Fruit fly (Drosophila melanogaster) whole organism, embryonic: ENCODE data around the gene CG7379.
A peak's percentile ranks its signal among the peaks of the same experiment; 100 is the strongest.

Experiments
- Awh ChIP-seq: fragments of 200-800 bp; sonication (Bioruptor generic); IDR thresholded peaks from 2 replicates; pipeline ENCODE4, ENCODE4 v1.3.6; 2022; ENCODE audit warnings: missing biosample characterization, missing genetic modification characterization
- CG10366 ChIP-seq: fragments of 200-800 bp; sonication (Bioruptor generic); IDR thresholded peaks from 2 replicates; pipeline ENCODE4 v1.3.6; 2022; ENCODE audit warnings: missing biosample characterization, missing genetic modification characterization
- CG10431 ChIP-seq: fragments of 200-800 bp; sonication (Bioruptor generic); optimal IDR thresholded peaks from 3 replicates; lab custom pipeline; 2018; ENCODE audit warnings: missing biosample characterization, mild to moderate bottlenecking, missing genetic modification characterization
- CG11247 ChIP-seq: fragments of 200-800 bp; sonication (Bioruptor generic); IDR thresholded peaks from 2 replicates; pipeline ENCODE4 v1.3.6; 2022; ENCODE audit warnings: missing biosample characterization, missing genetic modification characterization
- CG12299 ChIP-seq: fragments of 200-800 bp; sonication (Bioruptor generic); optimal IDR thresholded peaks from 2 replicates; lab custom pipeline; 2018; ENCODE audit warnings: missing biosample characterization, mild to moderate bottlenecking, missing genetic modification characterization
- CG12391 ChIP-seq: fragments of 200-800 bp; sonication (Bioruptor generic); optimal IDR thresholded peaks from 3 replicates; lab custom pipeline; 2018; ENCODE audit warnings: missing biosample characterization, mild to moderate bottlenecking, missing genetic modification characterization, moderate library complexity
- CG13775 ChIP-seq: fragments of 200-800 bp; sonication (Bioruptor generic); optimal IDR thresholded peaks from 3 replicates; lab custom pipeline; 2017; ENCODE audit warnings: missing biosample characterization, mild to moderate bottlenecking, missing genetic modification characterization
- CG14441 ChIP-seq: fragments of 200-800 bp; sonication (Bioruptor generic); IDR thresholded peaks from 2 replicates; pipeline ENCODE4 v1.3.6; 2022; ENCODE audit warnings: missing biosample characterization, missing genetic modification characterization
- CG15514 ChIP-seq: fragments of 200-800 bp; sonication (Bioruptor generic); optimal IDR thresholded peaks from 3 replicates; lab custom pipeline; 2017; ENCODE audit warnings: missing biosample characterization, missing genetic modification characterization, mild to moderate bottlenecking, moderate library complexity, missing genetic modification reagents
- CG16813 ChIP-seq: fragments of 200-800 bp; sonication (Bioruptor generic); IDR thresholded peaks from 3 replicates; pipeline ENCODE4 v1.3.6; 2022; ENCODE audit warnings: missing biosample characterization, missing genetic modification characterization; ENCODE audit not compliant: partially characterized antibody
- CG16815 ChIP-seq: fragments of 200-800 bp; sonication (Bioruptor generic); optimal IDR thresholded peaks from 3 replicates; lab custom pipeline; 2017; ENCODE audit warnings: missing biosample characterization, mild to moderate bottlenecking, missing genetic modification characterization
- CG17912 ChIP-seq: fragments of 200-800 bp; sonication (Bioruptor generic); optimal IDR thresholded peaks from 2 replicates; lab custom pipeline; 2018; ENCODE audit warnings: missing biosample characterization, mild to moderate bottlenecking, missing genetic modification characterization
- CG18476 ChIP-seq: fragments of 200-800 bp; sonication (Bioruptor generic); optimal IDR thresholded peaks from 2 replicates; lab custom pipeline; 2016; ENCODE audit warnings: missing biosample characterization, mild to moderate bottlenecking, missing genetic modification characterization
- CG2678 ChIP-seq: fragments of 200-800 bp; sonication (Bioruptor generic); optimal IDR thresholded peaks from 3 replicates; lab custom pipeline; 2019; ENCODE audit warnings: missing biosample characterization, mild to moderate bottlenecking, missing genetic modification characterization, moderate library complexity
- CG31365 ChIP-seq: fragments of 200-800 bp; sonication (Bioruptor generic); optimal IDR thresholded peaks from 2 replicates; lab custom pipeline; 2018; ENCODE audit warnings: missing biosample characterization, mild to moderate bottlenecking, missing genetic modification characterization
- CG31388 ChIP-seq: fragments of 200-800 bp; sonication (Bioruptor generic); optimal IDR thresholded peaks from 2 replicates; lab custom pipeline; 2016; ENCODE audit warnings: missing biosample characterization, missing genetic modification characterization
- CG42726 ChIP-seq: fragments of 200-800 bp; sonication (Bioruptor generic); IDR thresholded peaks from 2 replicates; pipeline ENCODE4 v1.3.6; 2022; ENCODE audit warnings: missing biosample characterization, missing genetic modification characterization; ENCODE audit not compliant: partially characterized antibody
- CG7963 ChIP-seq: fragments of 200-800 bp; sonication (Bioruptor generic); IDR thresholded peaks from 3 replicates; pipeline ENCODE4 v1.3.6; 2022; ENCODE audit warnings: missing biosample characterization, missing genetic modification characterization; ENCODE audit not compliant: partially characterized antibody
- CG7987 ChIP-seq: fragments of 200-800 bp; sonication (Bioruptor generic); optimal IDR thresholded peaks from 2 replicates; lab custom pipeline; 2018; ENCODE audit warnings: missing biosample characterization, mild to moderate bottlenecking, missing genetic modification characterization, moderate library complexity
- CG8089 ChIP-seq: fragments of 200-800 bp; sonication (Bioruptor generic); optimal IDR thresholded peaks from 3 replicates; lab custom pipeline; 2016; ENCODE audit warnings: missing biosample characterization, missing genetic modification characterization
- Doc2 ChIP-seq: fragments of 200-800 bp; sonication (Bioruptor generic); IDR thresholded peaks from 2 replicates; pipeline ENCODE4 v1.3.6; 2022; ENCODE audit warnings: missing biosample characterization, missing genetic modification characterization
- HLH3B ChIP-seq: fragments of 200-800 bp; sonication (Bioruptor generic); IDR thresholded peaks from 2 replicates; pipeline ENCODE4 v1.3.6; 2022; ENCODE audit warnings: missing biosample characterization, missing genetic modification characterization
- HLH54F ChIP-seq: fragments of 200-800 bp; sonication (Bioruptor generic); optimal IDR thresholded peaks from 3 replicates; lab custom pipeline; 2016; ENCODE audit warnings: missing biosample characterization, missing genetic modification characterization
- Hr78 ChIP-seq, 2 experiments: fragments of 200-800 bp in 1 of 2; fragments of >200 bp in 1 of 2; sonication (Bioruptor generic) in 1 of 2; optimal IDR thresholded peaks; 2 replicates each; lab custom pipeline; 2017 to 2019; ENCODE audit warnings: missing biosample characterization in 2 of 2, missing genetic modification characterization in 2 of 2, mild to moderate bottlenecking in 1 of 2, moderate library complexity in 1 of 2
- MBD-R2 ChIP-seq: fragments of 200-800 bp; sonication (Bioruptor generic); IDR thresholded peaks from 2 replicates; pipeline ENCODE4 v1.3.6; 2022; ENCODE audit warnings: missing biosample characterization, missing genetic modification characterization
- Ptx1 ChIP-seq: fragments of 200-800 bp; sonication (Bioruptor generic); IDR thresholded peaks from 2 replicates; pipeline ENCODE4 v1.3.6; 2022; ENCODE audit warnings: missing biosample characterization, missing genetic modification characterization
- Xbp1 ChIP-seq: fragments of 200-800 bp; sonication (Bioruptor generic); optimal IDR thresholded peaks from 3 replicates; lab custom pipeline; 2016; ENCODE audit warnings: missing biosample characterization, mild to moderate bottlenecking, missing genetic modification characterization
- abd-A ChIP-seq: fragments of 200-800 bp; sonication (Bioruptor generic); optimal IDR thresholded peaks from 3 replicates; lab custom pipeline; 2019; ENCODE audit warnings: missing biosample characterization, mild to moderate bottlenecking, missing genetic modification characterization, moderate library complexity
- ato ChIP-seq: fragments of 200-800 bp; sonication (Bioruptor generic); IDR thresholded peaks from 2 replicates; pipeline ENCODE4 v1.3.6; 2022; ENCODE audit warnings: missing biosample characterization, missing genetic modification characterization; ENCODE audit not compliant: partially characterized antibody
- bcd ChIP-seq: fragments of 200-800 bp; sonication (Bioruptor generic); optimal IDR thresholded peaks from 2 replicates; lab custom pipeline; 2017; ENCODE audit warnings: missing biosample characterization, mild to moderate bottlenecking, missing genetic modification characterization
- br ChIP-seq: fragments of >200 bp; optimal IDR thresholded peaks from 2 replicates; lab custom pipeline; 2017
- cato ChIP-seq: fragments of 200-800 bp; sonication (Bioruptor generic); optimal IDR thresholded peaks from 2 replicates; lab custom pipeline; 2016; ENCODE audit warnings: missing biosample characterization, missing genetic modification characterization, borderline replicate concordance
- cg ChIP-seq: fragments of 200-800 bp; sonication (Bioruptor generic); optimal IDR thresholded peaks from 3 replicates; lab custom pipeline; 2019; ENCODE audit warnings: missing biosample characterization, mild to moderate bottlenecking, missing genetic modification characterization, moderate library complexity
- dimm ChIP-seq: fragments of 200-800 bp; sonication (Bioruptor generic); IDR thresholded peaks from 2 replicates; pipeline ENCODE4 v1.3.6; 2022; ENCODE audit warnings: missing biosample characterization, missing genetic modification characterization
- ems ChIP-seq: fragments of 200-800 bp; sonication (Bioruptor generic); optimal IDR thresholded peaks from 3 replicates; lab custom pipeline; 2016; ENCODE audit warnings: missing biosample characterization, missing genetic modification characterization
- gem ChIP-seq: fragments of 200-800 bp; sonication (Bioruptor generic); optimal IDR thresholded peaks from 2 replicates; lab custom pipeline; 2019; ENCODE audit warnings: missing biosample characterization, mild to moderate bottlenecking, missing genetic modification characterization, moderate library complexity
- gsb-n ChIP-seq: fragments of 200-800 bp; sonication (Bioruptor generic); optimal IDR thresholded peaks from 3 replicates; lab custom pipeline; 2018; ENCODE audit warnings: missing biosample characterization, mild to moderate bottlenecking, missing genetic modification characterization
- hkb ChIP-seq, 2 experiments: fragments of 200-800 bp in 1 of 2; fragments of >200 bp in 1 of 2; sonication (Bioruptor generic) in 1 of 2; IDR thresholded peaks in 1 of 2; optimal IDR thresholded peaks in 1 of 2; 2 replicates each; pipeline versions ENCODE4 v1.3.6 to Lab custom; 2017 to 2022; ENCODE audit warnings: missing biosample characterization in 1 of 2, missing genetic modification characterization in 1 of 2
- inv ChIP-seq: fragments of 200-800 bp; sonication (Bioruptor generic); IDR thresholded peaks from 2 replicates; pipeline ENCODE4 v1.3.6; 2022; ENCODE audit warnings: missing biosample characterization, missing genetic modification characterization; ENCODE audit not compliant: partially characterized antibody
- nerfin-1 ChIP-seq: fragments of 200-800 bp; sonication (Bioruptor generic); optimal IDR thresholded peaks from 3 replicates; lab custom pipeline; 2019; ENCODE audit warnings: missing biosample characterization, mild to moderate bottlenecking, missing genetic modification characterization, moderate library complexity
- onecut ChIP-seq: fragments of 200-800 bp; sonication (Bioruptor generic); IDR thresholded peaks from 2 replicates; pipeline ENCODE4 v1.3.6; 2022; ENCODE audit warnings: missing biosample characterization, missing genetic modification characterization
- pzg ChIP-seq: fragments of 200-800 bp; sonication (Bioruptor generic); optimal IDR thresholded peaks from 3 replicates; lab custom pipeline; 2018; ENCODE audit warnings: missing biosample characterization, mild to moderate bottlenecking, missing genetic modification characterization, moderate library complexity
- sim ChIP-seq: fragments of 200-800 bp; sonication (Bioruptor generic); IDR thresholded peaks from 2 replicates; pipeline ENCODE4 v1.3.6; 2022; ENCODE audit warnings: missing biosample characterization, missing genetic modification characterization
- tna ChIP-seq: fragments of 200-800 bp; sonication (Bioruptor generic); IDR thresholded peaks from 2 replicates; pipeline ENCODE4 v1.3.6; 2022; ENCODE audit warnings: missing biosample characterization, missing genetic modification characterization; ENCODE audit not compliant: partially characterized antibody
- unc-4 ChIP-seq: fragments of 200-800 bp; sonication (Bioruptor generic); IDR thresholded peaks from 2 replicates; pipeline ENCODE4 v1.3.6; 2022; ENCODE audit warnings: missing biosample characterization, missing genetic modification characterization; ENCODE audit not compliant: partially characterized antibody
- zfh1 ChIP-seq: fragments of 200-800 bp; sonication (Bioruptor generic); IDR thresholded peaks from 3 replicates; pipeline ENCODE4 v1.3.6; 2022; ENCODE audit warnings: missing biosample characterization, missing genetic modification characterization

Gene CG7379

dm6 chr3R:17811707-17812099, 13.6 kb upstream of the CG7379 start:
- TF ChIP-seq ems (GFP tag; lab: Kevin White, UChicago) (no peak), CG2678 (tag; lab: Kevin White, UChicago) (no peak), HLH3B (GFP tag; lab: Robert Waterston, UW) (no peak), CG14441 (no peak), CG7963 (GFP tag; lab: Robert Waterston, UW) (0 out of 3 replicates have a peak, but pooled peaks have one; percentile 8), hkb (optimal IDR thresholded peaks at IDR 0.05; lab: Kevin White, UChicago) (peak; percentile 28), hkb (GFP tag; IDR thresholded peaks at IDR 0.05; lab: Robert Waterston, UW) (no peak), unc-4 (GFP tag; lab: Robert Waterston, UW) (0 out of 2 replicates have a peak, but pooled peaks have one; percentile 1), tna (GFP tag; lab: Robert Waterston, UW) (no peak), CG10431 (GFP tag; lab: Kevin White, UChicago) (no peak), cg (GFP tag; lab: Kevin White, UChicago) (peak; percentile 37), onecut (peak; percentile 38; the same call in 1 of the 2 replicates), nerfin-1 (peak; percentile 98), pzg (no peak)
- TF ChIP-seq, all 482 proteins: peak for 6

DNA sequence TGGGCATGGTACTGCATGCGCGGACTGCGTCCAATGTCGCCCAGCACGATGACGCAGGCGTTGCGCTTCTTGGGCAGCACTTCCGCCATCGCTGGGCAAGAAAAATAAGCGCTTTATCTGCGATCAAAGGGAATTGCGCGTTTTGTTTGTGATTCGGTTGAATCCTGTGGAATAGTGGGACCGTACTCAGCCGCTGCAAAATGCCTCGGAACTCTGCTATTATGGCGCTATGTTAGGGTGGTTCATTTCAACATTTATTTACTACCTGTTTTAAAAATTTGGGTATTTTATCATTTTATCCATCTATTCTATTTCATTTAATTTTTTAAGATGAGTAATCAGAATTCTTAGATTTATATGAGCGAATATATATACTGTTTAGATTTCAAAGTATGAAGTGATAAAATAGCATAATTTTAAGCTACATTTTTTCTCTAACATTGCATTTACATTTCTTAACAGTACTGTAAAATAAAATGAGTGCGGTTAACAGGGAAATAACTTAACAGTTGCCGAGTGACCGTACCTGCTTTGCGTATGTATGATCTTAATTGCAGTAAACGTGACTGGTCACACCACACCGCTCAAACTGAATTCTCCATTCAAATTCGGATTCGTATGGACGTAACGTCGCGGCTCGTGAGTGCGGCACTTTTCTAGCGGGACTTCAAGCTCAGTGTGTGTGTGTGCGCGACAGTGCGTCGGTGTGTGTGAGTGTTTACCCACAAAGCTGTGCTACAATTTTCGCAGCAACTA, 13.0 kb upstream of the CG7379 start, which contains the start of the genes Alg1 and tinc:
Alg1 (minus strand) TSS at position 184 of the 756 bp plus-strand sequence.
tinc (plus strand) TSS at position 591 of the 756 bp plus-strand sequence.
- TF ChIP-seq abd-A (tag; lab: Kevin White, UChicago), result no peak
- TF ChIP-seq cato, result peak; percentile 5
- TF ChIP-seq unc-4 (GFP tag; lab: Robert Waterston, UW), result 0 out of 2 replicates have a peak, but pooled peaks have one; percentile 14
- peak; percentile 64 for TF ChIP-seq Xbp1 (GFP tag; lab: Kevin White, UChicago)
- no peak for TF ChIP-seq CG17912 (GFP tag; lab: Kevin White, UChicago)
- no peak for TF ChIP-seq sim (GFP tag; lab: Robert Waterston, UW)
- TF ChIP-seq CG18476, result no peak
- peak; percentile 42 for TF ChIP-seq HLH54F (GFP tag; lab: Kevin White, UChicago)
- peak; percentile 60 for TF ChIP-seq CG15514 (GFP tag; lab: Kevin White, UChicago)
- TF ChIP-seq dimm, result no peak
- TF ChIP-seq gem (tag; lab: Kevin White, UChicago), result peak; percentile 88
- TF ChIP-seq CG13775 (GFP tag; lab: Kevin White, UChicago), result peak; percentile 56
- peak; percentile 58; the same call in 1 of the 2 replicates for TF ChIP-seq Ptx1 (GFP tag; lab: Robert Waterston, UW)
- TF ChIP-seq CG42726, result peak; percentile 72
- TF ChIP-seq Doc2, result no peak
- 0 out of 2 replicates have a peak, but pooled peaks have one; percentile 4 for TF ChIP-seq CG11247 (GFP tag; lab: Robert Waterston, UW)
- TF ChIP-seq CG10366 (GFP tag; lab: Robert Waterston, UW), result no peak
- no peak for TF ChIP-seq CG7987 (GFP tag; lab: Kevin White, UChicago)
- no peak for TF ChIP-seq inv (GFP tag; lab: Robert Waterston, UW)
- no peak for TF ChIP-seq CG31388 (GFP tag; lab: Kevin White, UChicago)
- no peak for TF ChIP-seq CG8089 (GFP tag; lab: Kevin White, UChicago)
- TF ChIP-seq CG31365 (tag; lab: Kevin White, UChicago), result no peak
- peak; percentile 25; the same call in 1 of the 2 replicates for TF ChIP-seq Awh
- no peak for TF ChIP-seq nerfin-1
- TF ChIP-seq gsb-n, result peak; percentile 52
- TF ChIP-seq CG12299, result peak; percentile 77
- no peak for TF ChIP-seq CG16815
- peak; percentile 45 for TF ChIP-seq bcd (GFP tag; lab: Kevin White, UChicago)
- TF ChIP-seq MBD-R2 (GFP tag; lab: Robert Waterston, UW), result peak; percentile 53; the same call in 1 of the 2 replicates
- TF ChIP-seq ato (GFP tag; lab: Robert Waterston, UW), result peak; percentile 52; the same call in 1 of the 2 replicates
- TF ChIP-seq Hr78 (GFP tag; optimal IDR thresholded peaks at IDR 0.05; lab: Kevin White, UChicago), result no peak
- TF ChIP-seq zfh1 (GFP tag; lab: Robert Waterston, UW), result peak; percentile 58; the same call in 1 of the 3 replicates
- 0 out of 3 replicates have a peak, but pooled peaks have one; percentile 39 for TF ChIP-seq CG16813 (GFP tag; lab: Robert Waterston, UW)
- peak; percentile 88 for TF ChIP-seq CG12391
- TF ChIP-seq br (lab: Kevin White, UChicago), result no peak
